Fruit fly (Drosophila melanogaster) whole organism, prepupa: ENCODE measurements around the gene Taf12.

Experiments
- CG16779 ChIP-seq: fragments of 200-800 bp; sonication (Bioruptor generic); optimal IDR thresholded peaks from 3 replicates; lab custom pipeline; 2017; ENCODE audit warnings: missing biosample characterization, mild to moderate bottlenecking, missing genetic modification characterization
- CG4318 ChIP-seq: fragments of 200-800 bp; sonication (Bioruptor generic); optimal IDR thresholded peaks from 3 replicates; lab custom pipeline; 2017; ENCODE audit warnings: missing biosample characterization, mild to moderate bottlenecking, missing genetic modification characterization
- CG7368 ChIP-seq: fragments of 200-800 bp; sonication (Bioruptor generic); optimal IDR thresholded peaks from 3 replicates; lab custom pipeline; 2016; ENCODE audit warnings: missing biosample characterization, missing genetic modification characterization
- CG8632 ChIP-seq: fragments of 200-800 bp; sonication (Bioruptor generic); optimal IDR thresholded peaks from 3 replicates; lab custom pipeline; 2016; ENCODE audit warnings: missing biosample characterization, missing genetic modification characterization
- Eip78C ChIP-seq: fragments of 200-800 bp; sonication (Bioruptor generic); peaks from one replicate; lab custom pipeline; 2016; ENCODE audit warnings: missing biosample characterization, missing genetic modification characterization
- Gug ChIP-seq: fragments of 200-800 bp; sonication (Bioruptor generic); IDR thresholded peaks from 2 replicates; pipeline ENCODE4 v1.3.6; 2022; ENCODE audit warnings: missing biosample characterization, missing genetic modification characterization
- Hr38 ChIP-seq: sonication (Bioruptor generic); optimal IDR thresholded peaks from 2 replicates; lab custom pipeline; 2016; ENCODE audit warnings: missing biosample characterization, missing genetic modification characterization
- Lpt ChIP-seq: fragments of 200-800 bp; sonication (Bioruptor generic); optimal IDR thresholded peaks from 3 replicates; lab custom pipeline; 2016; ENCODE audit warnings: missing biosample characterization, missing genetic modification characterization
- OdsH ChIP-seq: fragments of 200-800 bp; sonication (Bioruptor generic); optimal IDR thresholded peaks from 3 replicates; lab custom pipeline; 2016; ENCODE audit warnings: missing biosample characterization, missing genetic modification characterization
- Smox ChIP-seq: fragments of 200-800 bp; sonication (Bioruptor generic); optimal IDR thresholded peaks from 3 replicates; lab custom pipeline; 2016; ENCODE audit warnings: missing biosample characterization, missing genetic modification characterization
- achi ChIP-seq: fragments of 200-800 bp; sonication (Bioruptor generic); optimal IDR thresholded peaks from 3 replicates; lab custom pipeline; 2016; ENCODE audit warnings: missing biosample characterization, missing genetic modification characterization
- dsx ChIP-seq: fragments of 200-800 bp; optimal IDR thresholded peaks from 3 replicates; lab custom pipeline; 2019; ENCODE audit warnings: missing biosample characterization, mild to moderate bottlenecking, missing genetic modification characterization, moderate library complexity; ENCODE audit not compliant: poor library complexity, severe bottlenecking
- spab ChIP-seq: fragments of 200-800 bp; sonication (Bioruptor generic); optimal IDR thresholded peaks from 2 replicates; lab custom pipeline; 2017; ENCODE audit warnings: missing biosample characterization, mild to moderate bottlenecking, missing genetic modification characterization, missing genetic modification reagents
- ss ChIP-seq, 2 experiments: fragments of 200-800 bp; sonication (Bioruptor generic); optimal IDR thresholded peaks; 2 replicates in 1 of 2; 3 replicates in 1 of 2; lab custom pipeline; 2017 to 2018; ENCODE audit warnings: mild to moderate bottlenecking in 2 of 2, missing biosample characterization in 2 of 2, missing genetic modification characterization in 2 of 2, moderate library complexity in 1 of 2

DNA sequence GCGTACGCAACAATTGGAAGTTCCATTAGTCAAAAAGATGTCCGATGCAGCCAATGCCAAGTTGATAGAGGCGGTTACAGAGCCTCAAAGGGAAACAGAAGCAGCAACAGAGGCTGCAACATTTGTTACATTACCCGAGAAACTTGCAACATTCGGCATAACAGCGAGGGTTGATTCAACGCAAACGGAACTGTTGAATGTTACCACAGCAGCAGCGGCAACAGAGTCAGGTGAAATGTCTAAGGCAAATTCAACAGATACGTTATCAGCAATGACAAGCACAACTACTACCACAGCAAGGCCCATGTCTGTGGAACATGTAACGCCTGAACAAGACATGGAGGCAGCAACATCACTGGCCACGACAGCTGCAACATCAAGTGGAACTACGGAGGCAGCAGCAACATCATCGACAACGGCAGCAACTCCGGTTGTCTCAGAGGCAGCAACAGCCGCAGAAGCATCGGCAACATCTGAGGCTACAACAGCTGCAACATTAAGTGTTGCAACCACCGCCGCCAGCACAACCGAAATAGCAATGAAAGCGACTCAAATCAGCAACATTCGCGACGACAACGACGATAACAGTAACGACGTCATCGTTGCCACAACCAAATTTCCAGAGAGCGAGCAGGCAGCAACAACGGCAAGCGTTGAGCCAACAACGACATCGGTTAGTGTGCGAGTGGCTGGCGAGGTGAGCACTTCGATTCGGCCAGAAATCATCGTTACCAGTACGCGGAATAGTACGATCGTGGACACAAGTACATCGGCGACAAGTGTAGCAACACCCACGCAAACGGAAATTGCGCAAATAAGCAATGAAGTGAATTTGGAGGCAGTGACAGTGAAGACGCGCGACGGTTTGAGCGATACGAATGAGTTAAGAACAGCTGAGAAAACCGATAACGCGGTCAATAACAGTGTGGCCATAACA, 10.2 kb downstream of the Taf12 start:
- TF ChIP-seq achi = no peak
- TF ChIP-seq Gug (GFP tag; lab: Robert Waterston, UW) = no peak
- TF ChIP-seq OdsH (GFP tag; lab: Kevin White, UChicago) = no peak
- TF ChIP-seq Eip78C (GFP tag; lab: Kevin White, UChicago) = peak; percentile 58
- TF ChIP-seq ss (GFP tag; optimal IDR thresholded peaks at IDR 0.05; lab: Kevin White, UChicago) = no peak
- TF ChIP-seq dsx (GFP tag; lab: Kevin White, UChicago) = no peak
- TF ChIP-seq Lpt (GFP tag; lab: Kevin White, UChicago) = no peak
- no peak for TF ChIP-seq Hr38 (GFP tag; lab: Kevin White, UChicago)
- no peak for TF ChIP-seq CG8632 (GFP tag; lab: Kevin White, UChicago)
- TF ChIP-seq CG16779 (tag; lab: Kevin White, UChicago) = no peak
- no peak for TF ChIP-seq CG4318 (GFP tag; lab: Kevin White, UChicago)
- TF ChIP-seq CG7368 (GFP tag; lab: Kevin White, UChicago) = no peak
- TF ChIP-seq Smox = no peak
- no peak for TF ChIP-seq spab
